Fruit fly (Drosophila melanogaster) whole organism, embryonic: ENCODE measurements around the gene Piezo.

ENCODE experiments used
- B-H2 ChIP-seq: fragments of 200-800 bp; sonication (Bioruptor generic); optimal IDR thresholded peaks from 2 replicates; lab custom pipeline; 2018; ENCODE audit warnings: missing biosample characterization, mild to moderate bottlenecking, missing genetic modification characterization
- Bteb2 ChIP-seq: fragments of 200-800 bp; sonication (Bioruptor generic); optimal IDR thresholded peaks from 2 replicates; lab custom pipeline; 2016; ENCODE audit warnings: missing biosample characterization, missing genetic modification characterization
- C15 ChIP-seq: fragments of 200-800 bp; sonication (Bioruptor generic); IDR thresholded peaks from 3 replicates; pipeline ENCODE4 v1.3.6; 2022; ENCODE audit warnings: missing biosample characterization, missing genetic modification characterization
- CG10147 ChIP-seq: fragments of 200-800 bp; sonication (Bioruptor generic); optimal IDR thresholded peaks from 2 replicates; lab custom pipeline; 2019; ENCODE audit warnings: missing biosample characterization, mild to moderate bottlenecking, missing genetic modification characterization, moderate library complexity
- CG10267 ChIP-seq: fragments of 200-800 bp; sonication (Bioruptor generic); optimal IDR thresholded peaks from 2 replicates; lab custom pipeline; 2018; ENCODE audit warnings: missing biosample characterization, mild to moderate bottlenecking, missing genetic modification characterization, moderate library complexity
- CG12155 ChIP-seq: fragments of 200-800 bp; sonication (Bioruptor generic); optimal IDR thresholded peaks from 3 replicates; lab custom pipeline; 2016; ENCODE audit warnings: missing biosample characterization, missing genetic modification characterization
- CG13287 ChIP-seq: fragments of 200-800 bp; sonication (Bioruptor generic); IDR thresholded peaks from 2 replicates; pipeline ENCODE4 v1.3.6; 2022; ENCODE audit warnings: missing biosample characterization, missing genetic modification characterization; ENCODE audit not compliant: partially characterized antibody
- CG14860 ChIP-seq: fragments of 200-800 bp; sonication (Bioruptor generic); IDR thresholded peaks from 3 replicates; pipeline ENCODE4 v1.3.6; 2022; ENCODE audit warnings: missing biosample characterization, missing genetic modification characterization; ENCODE audit not compliant: partially characterized antibody
- CG18476 ChIP-seq: fragments of 200-800 bp; sonication (Bioruptor generic); optimal IDR thresholded peaks from 2 replicates; lab custom pipeline; 2016; ENCODE audit warnings: missing biosample characterization, mild to moderate bottlenecking, missing genetic modification characterization
- CG2116 ChIP-seq: fragments of 200-800 bp; sonication (Bioruptor generic); optimal IDR thresholded peaks from 3 replicates; lab custom pipeline; 2018; ENCODE audit warnings: missing biosample characterization, mild to moderate bottlenecking, missing genetic modification characterization
- CG30020 ChIP-seq: fragments of 200-800 bp; optimal IDR thresholded peaks from 2 replicates; lab custom pipeline; 2019; ENCODE audit warnings: missing biosample characterization, mild to moderate bottlenecking, missing genetic modification characterization, moderate library complexity
- CG30403 ChIP-seq: fragments of 200-800 bp; sonication (Bioruptor generic); optimal IDR thresholded peaks from 3 replicates; lab custom pipeline; 2016; ENCODE audit warnings: missing biosample characterization, missing genetic modification characterization
- CG30431 ChIP-seq: fragments of 200-800 bp; sonication (Bioruptor generic); optimal IDR thresholded peaks from 2 replicates; lab custom pipeline; 2017; ENCODE audit warnings: missing biosample characterization, missing genetic modification characterization
- CG7786 ChIP-seq: fragments of 200-800 bp; sonication (Bioruptor generic); optimal IDR thresholded peaks from 2 replicates; lab custom pipeline; 2016; ENCODE audit warnings: missing biosample characterization, missing genetic modification characterization
- CG7987 ChIP-seq: fragments of 200-800 bp; sonication (Bioruptor generic); optimal IDR thresholded peaks from 2 replicates; lab custom pipeline; 2018; ENCODE audit warnings: missing biosample characterization, mild to moderate bottlenecking, missing genetic modification characterization, moderate library complexity
- CG8924 ChIP-seq: fragments of 200-800 bp; optimal IDR thresholded peaks from 3 replicates; lab custom pipeline; 2019; ENCODE audit warnings: missing biosample characterization, mild to moderate bottlenecking, missing genetic modification characterization, moderate library complexity
- CG9797 ChIP-seq: fragments of 200-800 bp; sonication (Bioruptor generic); optimal IDR thresholded peaks from 3 replicates; lab custom pipeline; 2018; ENCODE audit warnings: missing biosample characterization, mild to moderate bottlenecking, missing genetic modification characterization
- Doc3 ChIP-seq: fragments of 200-800 bp; sonication (Bioruptor generic); IDR thresholded peaks from 3 replicates; pipeline ENCODE4 v1.3.6; 2022; ENCODE audit warnings: missing biosample characterization, missing genetic modification characterization; ENCODE audit not compliant: partially characterized antibody
- E2f2 ChIP-seq: fragments of 200-800 bp; sonication (Bioruptor generic); IDR thresholded peaks from 2 replicates; pipeline ENCODE4 v1.3.6; 2022; ENCODE audit warnings: missing biosample characterization, missing genetic modification characterization
- HmgZ ChIP-seq: fragments of 200-800 bp; sonication (Bioruptor generic); optimal IDR thresholded peaks from 2 replicates; lab custom pipeline; 2018; ENCODE audit warnings: missing biosample characterization, mild to moderate bottlenecking, missing genetic modification characterization
- MTF-1 ChIP-seq: fragments of 200-800 bp; sonication (Bioruptor generic); optimal IDR thresholded peaks from 2 replicates; lab custom pipeline; 2018; ENCODE audit warnings: missing biosample characterization, mild to moderate bottlenecking, missing genetic modification characterization, borderline replicate concordance
- Max ChIP-seq: fragments of 200-800 bp; sonication (Bioruptor generic); optimal IDR thresholded peaks from 2 replicates; lab custom pipeline; 2016; ENCODE audit warnings: missing biosample characterization, mild to moderate bottlenecking, missing genetic modification characterization
- Meics ChIP-seq: fragments of 200-800 bp; sonication (Bioruptor generic); optimal IDR thresholded peaks from 2 replicates; lab custom pipeline; 2017; ENCODE audit warnings: missing biosample characterization, mild to moderate bottlenecking, missing genetic modification characterization
- Ravus ChIP-seq: fragments of 200-800 bp; sonication (Bioruptor generic); IDR thresholded peaks from 2 replicates; pipeline ENCODE4 v1.3.6; 2022; ENCODE audit warnings: missing biosample characterization, missing genetic modification characterization
- Sry-δ ChIP-seq: fragments of 200-800 bp; sonication (Bioruptor generic); optimal IDR thresholded peaks from 2 replicates; lab custom pipeline; 2016; ENCODE audit warnings: missing biosample characterization, missing genetic modification characterization
- Ssrp ChIP-seq: fragments of 200-800 bp; sonication (Bioruptor generic); optimal IDR thresholded peaks from 2 replicates; lab custom pipeline; 2018; ENCODE audit warnings: missing biosample characterization, mild to moderate bottlenecking, missing genetic modification characterization, moderate library complexity
- bbx ChIP-seq: fragments of 200-800 bp; sonication (Bioruptor generic); IDR thresholded peaks from 2 replicates; pipeline ENCODE4 v1.3.6; 2022; ENCODE audit warnings: missing biosample characterization, missing genetic modification characterization; ENCODE audit not compliant: partially characterized antibody
- bowl ChIP-seq: fragments of 200-800 bp; sonication (Bioruptor generic); IDR thresholded peaks from 2 replicates; pipeline ENCODE4 v1.3.6; 2022; ENCODE audit warnings: missing biosample characterization, missing genetic modification characterization
- crp ChIP-seq, 2 experiments: fragments of 200-800 bp; sonication (Bioruptor generic); optimal IDR thresholded peaks; 2 replicates in 1 of 2; 3 replicates in 1 of 2; lab custom pipeline; 2017; ENCODE audit warnings: missing biosample characterization in 2 of 2, missing genetic modification characterization in 2 of 2, mild to moderate bottlenecking in 1 of 2, moderate library complexity in 1 of 2
- gcm2 ChIP-seq: fragments of 200-800 bp; sonication (Bioruptor generic); optimal IDR thresholded peaks from 2 replicates; lab custom pipeline; 2016; ENCODE audit warnings: missing biosample characterization, missing genetic modification characterization
- gem ChIP-seq: fragments of 200-800 bp; sonication (Bioruptor generic); optimal IDR thresholded peaks from 2 replicates; lab custom pipeline; 2019; ENCODE audit warnings: missing biosample characterization, mild to moderate bottlenecking, missing genetic modification characterization, moderate library complexity
- gfzf ChIP-seq: fragments of 200-800 bp; sonication (Bioruptor generic); optimal IDR thresholded peaks from 2 replicates; lab custom pipeline; 2016; ENCODE audit warnings: missing biosample characterization, mild to moderate bottlenecking, missing genetic modification characterization, moderate library complexity
- knrl ChIP-seq: fragments of 200-800 bp; sonication (Bioruptor generic); IDR thresholded peaks from 3 replicates; pipeline ENCODE4 v1.3.6; 2022; ENCODE audit warnings: missing biosample characterization, missing genetic modification characterization; ENCODE audit not compliant: partially characterized antibody
- lilli ChIP-seq: fragments of 200-800 bp; sonication (Bioruptor generic); optimal IDR thresholded peaks from 3 replicates; lab custom pipeline; 2016; ENCODE audit warnings: missing biosample characterization, missing genetic modification characterization
- lov ChIP-seq, 2 experiments: fragments of 200-800 bp in 1 of 2; fragments of >200 bp in 1 of 2; sonication (Bioruptor generic) in 1 of 2; IDR thresholded peaks in 1 of 2; optimal IDR thresholded peaks in 1 of 2; 2 replicates in 1 of 2; 3 replicates in 1 of 2; pipeline versions ENCODE4 v1.3.6 to Lab custom; 2017 to 2022; ENCODE audit warnings: missing biosample characterization in 1 of 2, missing genetic modification characterization in 1 of 2
- nmo ChIP-seq: fragments of 200-800 bp; sonication (Bioruptor generic); optimal IDR thresholded peaks from 2 replicates; lab custom pipeline; 2018; ENCODE audit warnings: missing biosample characterization, mild to moderate bottlenecking, missing genetic modification characterization, moderate library complexity
- nom ChIP-seq: fragments of 200-800 bp; sonication (Bioruptor generic); optimal IDR thresholded peaks from 2 replicates; lab custom pipeline; 2017; ENCODE audit warnings: missing biosample characterization, missing genetic modification characterization, mild to moderate bottlenecking, moderate library complexity, missing genetic modification reagents
- pzg ChIP-seq: fragments of 200-800 bp; sonication (Bioruptor generic); optimal IDR thresholded peaks from 3 replicates; lab custom pipeline; 2018; ENCODE audit warnings: missing biosample characterization, mild to moderate bottlenecking, missing genetic modification characterization, moderate library complexity
- trem ChIP-seq: fragments of 200-800 bp; optimal IDR thresholded peaks from 3 replicates; lab custom pipeline; 2019; ENCODE audit warnings: missing biosample characterization, mild to moderate bottlenecking, missing genetic modification characterization, moderate library complexity
- trh ChIP-seq: fragments of 200-800 bp; sonication (Bioruptor generic); optimal IDR thresholded peaks from 2 replicates; lab custom pipeline; 2016; ENCODE audit warnings: missing biosample characterization, missing genetic modification characterization
- zen2 ChIP-seq: fragments of 200-800 bp; sonication (Bioruptor generic); IDR thresholded peaks from 3 replicates; pipeline ENCODE4 v1.3.6; 2022; ENCODE audit warnings: missing biosample characterization, missing genetic modification characterization; ENCODE audit not compliant: partially characterized antibody

Piezo gene

DNA sequence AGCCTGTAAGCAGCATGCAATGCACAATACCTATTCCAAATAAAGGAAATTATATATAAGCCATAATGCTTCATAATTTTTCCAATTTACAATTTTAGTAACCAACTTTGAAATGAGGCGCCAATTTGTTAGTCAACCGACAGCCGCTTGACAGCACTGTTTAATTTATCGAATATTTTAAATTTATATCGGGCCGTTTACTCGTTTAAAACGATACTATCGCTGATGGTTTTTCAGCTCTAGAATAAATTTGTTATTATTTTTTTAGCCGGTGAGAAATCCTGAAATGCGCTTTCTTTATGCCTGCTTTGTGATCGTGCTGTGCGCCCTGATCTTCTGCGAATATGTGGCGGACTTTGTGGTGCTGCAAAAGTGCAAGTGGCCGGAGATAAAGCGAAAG, 35.9 kb downstream of the Piezo start, which contains the start of gene PGAP5 (continued):
- TF ChIP-seq nmo = peak; percentile 28
- peak; percentile 56 for TF ChIP-seq CG2116
- peak; percentile 99 for TF ChIP-seq E2f2 (GFP tag; lab: Robert Waterston, UW)
- peak; percentile 91 for TF ChIP-seq Sry-δ (GFP tag; lab: Kevin White, UChicago)
- peak; percentile 44 for TF ChIP-seq lilli (GFP tag; lab: Kevin White, UChicago)
- TF ChIP-seq Doc3 (GFP tag; lab: Robert Waterston, UW) = peak; percentile 96
- TF ChIP-seq crp (GFP tag; optimal IDR thresholded peaks at IDR 0.05; lab: Kevin White, UChicago) = peak in 1 of 2 experiments; percentile 2
- TF ChIP-seq CG30431 = no peak
- TF ChIP-seq pzg (GFP tag; lab: Kevin White, UChicago) = peak; percentile 84
- TF ChIP-seq CG18476 = no peak
- TF ChIP-seq trh (GFP tag; lab: Kevin White, UChicago) = no peak
- peak; percentile 29 for TF ChIP-seq CG12155 (GFP tag; lab: Kevin White, UChicago)
- peak; percentile 99 for TF ChIP-seq CG13287 (GFP tag; lab: Robert Waterston, UW)
- TF ChIP-seq CG9797 = peak; percentile 13
- TF ChIP-seq B-H2 (GFP tag; lab: Kevin White, UChicago) = peak; percentile 73
- TF ChIP-seq Bteb2 (GFP tag; lab: Kevin White, UChicago) = no peak
- TF ChIP-seq Ssrp = no peak
- TF ChIP-seq CG30403 = peak; percentile 32
- TF ChIP-seq trem (tag; lab: Kevin White, UChicago) = peak; percentile 27
- no peak for TF ChIP-seq CG8924 (tag; lab: Kevin White, UChicago)
- no peak for TF ChIP-seq CG10147 (GFP tag; lab: Kevin White, UChicago)
- no peak for TF ChIP-seq lov (optimal IDR thresholded peaks at IDR 0.05; lab: Kevin White, UChicago)
- TF ChIP-seq lov (GFP tag; IDR thresholded peaks at IDR 0.05; lab: Robert Waterston, UW) = no peak
- no peak for TF ChIP-seq MTF-1 (GFP tag; lab: Kevin White, UChicago)
- TF ChIP-seq bbx (GFP tag; lab: Robert Waterston, UW) = peak; percentile 94
- TF ChIP-seq zen2 (GFP tag; lab: Robert Waterston, UW) = peak; percentile 88
- no peak for TF ChIP-seq Meics
- TF ChIP-seq HmgZ = peak; percentile 54
- peak; percentile 93 for TF ChIP-seq CG10267 (tag; lab: Kevin White, UChicago)
- no peak for TF ChIP-seq Ravus (GFP tag; lab: Robert Waterston, UW)
- TF ChIP-seq knrl (GFP tag; lab: Robert Waterston, UW) = peak; percentile 91
- peak; percentile 34 for TF ChIP-seq gcm2 (GFP tag; lab: Kevin White, UChicago)
- peak; percentile 30 for TF ChIP-seq gfzf
- peak; percentile 27 for TF ChIP-seq Max (GFP tag; lab: Kevin White, UChicago)
- TF ChIP-seq CG14860 (GFP tag; lab: Robert Waterston, UW) = peak; percentile 85
- TF ChIP-seq bowl (GFP tag; lab: Robert Waterston, UW) = no peak
- TF ChIP-seq CG7786 (GFP tag; lab: Kevin White, UChicago) = peak; percentile 21

dm6 chr2L:8202569-8202968, 39.7 kb downstream of the Piezo start:
- TF ChIP-seq CG7987 (no peak), CG30020 (no peak), nom (peak; percentile 69), gem (no peak), C15 (GFP tag; lab: Robert Waterston, UW) (no peak)
